Worm (Caenorhabditis elegans) whole organism, young adult: ENCODE measurements around the gene hid-1.
A peak's percentile ranks its signal among the peaks of the same experiment; 100 is the strongest.

Source experiments
- B0035.1 ChIP-seq: sonication (generic microtip); optimal IDR thresholded peaks from 2 replicates; lab custom pipeline; 2016; ENCODE audit warnings: missing genetic modification characterization, mild to moderate bottlenecking, missing compliant biosample characterization, missing genotype, missing genetic modification reagents
- B0336.3 ChIP-seq: fragments of 200-800 bp; sonication (Bioruptor generic); IDR thresholded peaks from 2 replicates; pipeline ENCODE4 v1.3.6; 2022; ENCODE audit warnings: missing genetic modification characterization, missing compliant biosample characterization
- F52B5.7 ChIP-seq: sonication (generic microtip); optimal IDR thresholded peaks from 2 replicates; lab custom pipeline; 2016; ENCODE audit warnings: mild to moderate bottlenecking, missing genetic modification characterization, missing compliant biosample characterization
- K11D2.4 ChIP-seq: fragments of 200-800 bp; sonication (Bioruptor generic); IDR thresholded peaks from 2 replicates; pipeline ENCODE4 v1.3.6; 2022; ENCODE audit warnings: missing genetic modification reagents, missing genetic modification characterization, missing compliant biosample characterization
- K12H6.12 ChIP-seq: fragments of 200-800 bp; sonication (Bioruptor generic); optimal IDR thresholded peaks from 2 replicates; lab custom pipeline; 2018; ENCODE audit warnings: mild to moderate bottlenecking, missing genetic modification characterization, missing compliant biosample characterization
- T26A5.8 ChIP-seq: sonication (generic microtip); optimal IDR thresholded peaks from 2 replicates; lab custom pipeline; 2016; ENCODE audit warnings: missing genetic modification characterization, missing compliant biosample characterization
- aptf-2 ChIP-seq: fragments of 200-800 bp; sonication (Bioruptor generic); conservative IDR thresholded peaks from 2 replicates; pipeline ENCODE4 v1.3.6; 2022; ENCODE audit warnings: missing genetic modification reagents, missing genetic modification characterization, missing compliant biosample characterization
- atf-7 ChIP-seq: sonication (generic microtip); optimal IDR thresholded peaks from 2 replicates; lab custom pipeline; 2017; ENCODE audit warnings: mild to moderate bottlenecking, missing genetic modification characterization, missing compliant biosample characterization
- attf-3 ChIP-seq: fragments of 200-800 bp; sonication (Bioruptor generic); conservative IDR thresholded peaks from 2 replicates; pipeline ENCODE4 v1.3.6; 2022; ENCODE audit warnings: missing genetic modification reagents, missing genetic modification characterization, missing compliant biosample characterization
- attf-5 ChIP-seq: fragments of 200-800 bp; sonication (Bioruptor generic); optimal IDR thresholded peaks from 2 replicates; lab custom pipeline; 2018; ENCODE audit warnings: mild to moderate bottlenecking, missing genetic modification characterization, missing compliant biosample characterization
- bed-1 ChIP-seq: fragments of 200-800 bp; sonication (Bioruptor generic); IDR thresholded peaks from 2 replicates; pipeline ENCODE4 v1.3.6; 2022; ENCODE audit warnings: missing genetic modification reagents, missing genetic modification characterization, missing compliant biosample characterization
- cebp-1 ChIP-seq, 2 experiments: fragments of 200-800 bp in 1 of 2; sonication (Bioruptor generic) in 1 of 2; sonication (generic microtip) in 1 of 2; IDR thresholded peaks in 1 of 2; optimal IDR thresholded peaks in 1 of 2; 2 replicates each; pipeline versions ENCODE4 v1.3.6 to Lab custom; 2017 to 2022; ENCODE audit warnings: missing compliant biosample characterization in 2 of 2, missing genetic modification characterization in 2 of 2, mild to moderate bottlenecking in 1 of 2, missing genetic modification reagents in 1 of 2, moderate library complexity in 1 of 2
- cebp-2 ChIP-seq: fragments of 200-800 bp; sonication (Bioruptor generic); IDR thresholded peaks from 2 replicates; pipeline ENCODE4 v1.3.6; 2022; ENCODE audit warnings: missing genetic modification characterization, missing compliant biosample characterization
- ceh-27 ChIP-seq: fragments of 200-800 bp; sonication (Bioruptor generic); optimal IDR thresholded peaks from 2 replicates; lab custom pipeline; 2018; ENCODE audit warnings: mild to moderate bottlenecking, missing genetic modification characterization, moderate library complexity, missing compliant biosample characterization
- ceh-79 ChIP-seq: sonication (generic microtip); optimal IDR thresholded peaks from 2 replicates; lab custom pipeline; 2017; ENCODE audit warnings: mild to moderate bottlenecking, missing genetic modification characterization, missing compliant biosample characterization
- chd-7 ChIP-seq: sonication (generic microtip); optimal IDR thresholded peaks from 2 replicates; lab custom pipeline; 2016; ENCODE audit warnings: mild to moderate bottlenecking, missing genetic modification characterization, moderate library complexity, missing compliant biosample characterization
- die-1 ChIP-seq: sonication (generic microtip); optimal IDR thresholded peaks from 2 replicates; lab custom pipeline; 2016; ENCODE audit warnings: missing genotype, mild to moderate bottlenecking, missing genetic modification characterization, missing compliant biosample characterization
- dox-1 ChIP-seq: fragments of 200-800 bp; sonication (Bioruptor generic); IDR thresholded peaks from 2 replicates; pipeline ENCODE4 v1.3.6; 2022; ENCODE audit warnings: missing genetic modification reagents, missing genetic modification characterization, missing compliant biosample characterization
- dpff-1 ChIP-seq: sonication (generic microtip); optimal IDR thresholded peaks from 2 replicates; lab custom pipeline; 2017; ENCODE audit warnings: mild to moderate bottlenecking, missing genetic modification characterization, missing compliant biosample characterization
- egl-18 ChIP-seq: fragments of 200-800 bp; sonication (Bioruptor generic); IDR thresholded peaks from 2 replicates; pipeline ENCODE4 v1.3.6; 2022; ENCODE audit warnings: missing genetic modification reagents, missing genetic modification characterization, missing compliant biosample characterization
- egl-44 ChIP-seq: fragments of 200-800 bp; sonication (Bioruptor generic); IDR thresholded peaks from 2 replicates; pipeline ENCODE4 v1.3.6; 2022; ENCODE audit warnings: missing genetic modification reagents, missing genetic modification characterization, missing compliant biosample characterization
- egrh-3 ChIP-seq: fragments of 200-800 bp; sonication (Bioruptor generic); IDR thresholded peaks from 2 replicates; pipeline ENCODE4 v1.3.6; 2022; ENCODE audit warnings: missing genetic modification reagents, missing genetic modification characterization, missing compliant biosample characterization
- gei-17 ChIP-seq: fragments of 200-800 bp; sonication (Bioruptor generic); optimal IDR thresholded peaks from 2 replicates; lab custom pipeline; 2018; ENCODE audit warnings: mild to moderate bottlenecking, missing genetic modification characterization, missing compliant biosample characterization
- hlh-12 ChIP-seq: sonication (generic microtip); optimal IDR thresholded peaks from 2 replicates; lab custom pipeline; 2016; ENCODE audit warnings: missing genetic modification characterization, missing compliant biosample characterization
- hmg-1.2 ChIP-seq: fragments of 200-800 bp; sonication (Bioruptor generic); IDR thresholded peaks from 2 replicates; pipeline ENCODE4 v1.3.6; 2022; ENCODE audit warnings: missing genetic modification reagents, missing genetic modification characterization, missing compliant biosample characterization
- hmg-20 ChIP-seq: fragments of 200-800 bp; sonication (Bioruptor generic); IDR thresholded peaks from 2 replicates; pipeline ENCODE4 v1.3.6; 2022; ENCODE audit warnings: missing genetic modification reagents, missing genetic modification characterization, missing compliant biosample characterization
- hsf-1 ChIP-seq: fragments of 200-800 bp; sonication (Bioruptor generic); IDR thresholded peaks from 2 replicates; pipeline ENCODE4 v1.3.6; 2022; ENCODE audit warnings: missing genetic modification reagents, missing genetic modification characterization, missing compliant biosample characterization
- let-526 ChIP-seq: fragments of 200-800 bp; sonication (Bioruptor generic); IDR thresholded peaks from 2 replicates; pipeline ENCODE4 v1.3.6; 2022; ENCODE audit warnings: missing genetic modification reagents, missing genetic modification characterization, missing compliant biosample characterization
- lin-35 ChIP-seq, 3 experiments: fragments of 150-350 bp in 2 of 3; sonication (generic microtip) in 1 of 3; optimal IDR thresholded peaks; 2 replicates each; lab custom pipeline; 2014 to 2018; ENCODE audit warnings: missing biosample characterization in 3 of 3, missing genetic modification characterization in 3 of 3, missing genetic modification reagents in 3 of 3
- lin-40 ChIP-seq: sonication (generic microtip); optimal IDR thresholded peaks from 2 replicates; lab custom pipeline; 2016; ENCODE audit warnings: missing genetic modification characterization, mild to moderate bottlenecking, missing compliant biosample characterization, missing genotype, missing genetic modification reagents
- madf-3 ChIP-seq: fragments of 200-800 bp; sonication (Bioruptor generic); IDR thresholded peaks from 2 replicates; pipeline ENCODE4 v1.3.6; 2022; ENCODE audit warnings: missing genetic modification reagents, missing genetic modification characterization, missing compliant biosample characterization
- madf-6 ChIP-seq: fragments of 200-800 bp; sonication (Bioruptor generic); IDR thresholded peaks from 2 replicates; pipeline ENCODE4 v1.3.6; 2022; ENCODE audit warnings: missing genetic modification reagents, missing genetic modification characterization, missing compliant biosample characterization
- mcd-1 ChIP-seq: fragments of 200-800 bp; sonication (Bioruptor generic); IDR thresholded peaks from 2 replicates; pipeline ENCODE4 v1.3.6; 2022; ENCODE audit warnings: missing genetic modification reagents, missing genetic modification characterization, missing compliant biosample characterization
- nfyb-1 ChIP-seq: fragments of 200-800 bp; sonication (Bioruptor generic); IDR thresholded peaks from 2 replicates; pipeline ENCODE4 v1.3.6; 2022; ENCODE audit warnings: missing genetic modification reagents, missing genetic modification characterization, missing compliant biosample characterization
- nhr-120 ChIP-seq: fragments of 200-800 bp; sonication (Bioruptor generic); IDR thresholded peaks from 2 replicates; pipeline ENCODE4 v1.3.6; 2022; ENCODE audit warnings: missing genetic modification characterization, missing compliant biosample characterization
- nhr-27 ChIP-seq: fragments of 200-800 bp; sonication (Bioruptor generic); optimal IDR thresholded peaks from 2 replicates; lab custom pipeline; 2018; ENCODE audit warnings: mild to moderate bottlenecking, missing genetic modification characterization, moderate library complexity, missing compliant biosample characterization
- pbrm-1 ChIP-seq: fragments of 200-800 bp; sonication (Bioruptor generic); IDR thresholded peaks from 2 replicates; pipeline ENCODE4 v1.3.6; 2022; ENCODE audit warnings: missing genetic modification reagents, missing genetic modification characterization, missing compliant biosample characterization
- snpc-1.1 ChIP-seq: sonication (generic microtip); optimal IDR thresholded peaks from 2 replicates; lab custom pipeline; 2017; ENCODE audit warnings: missing genetic modification characterization, mild to moderate bottlenecking, missing compliant biosample characterization, antibody characterized with exemption, moderate library complexity, missing genotype, missing genetic modification reagents; ENCODE audit not compliant: insufficient read depth
- snpc-4 ChIP-seq, 5 experiments: fragments of 150-350 bp in 1 of 5; sonication (generic microtip) in 4 of 5; optimal IDR thresholded peaks; 2 replicates each; lab custom pipeline; 2014 to 2018; ENCODE audit warnings: missing genetic modification characterization in 5 of 5, missing biosample characterization in 3 of 5, antibody characterized with exemption in 2 of 5, mild to moderate bottlenecking in 2 of 5, missing compliant biosample characterization in 2 of 5, missing genotype in 2 of 5, moderate library complexity in 2 of 5, missing genetic modification reagents in 1 of 5
- somi-1 ChIP-seq: fragments of 200-800 bp; sonication (Bioruptor generic); optimal IDR thresholded peaks from 2 replicates; lab custom pipeline; 2018; ENCODE audit warnings: mild to moderate bottlenecking, missing genetic modification characterization, missing compliant biosample characterization
- sptf-2 ChIP-seq: fragments of 200-800 bp; sonication (Bioruptor generic); optimal IDR thresholded peaks from 2 replicates; lab custom pipeline; 2018; ENCODE audit warnings: mild to moderate bottlenecking, missing genetic modification characterization, missing compliant biosample characterization
- xnd-1 ChIP-seq: sonication (generic microtip); optimal IDR thresholded peaks from 2 replicates; lab custom pipeline; 2016; ENCODE audit warnings: missing genotype, missing genetic modification reagents, missing genetic modification characterization, missing compliant biosample characterization
- zfh-2 ChIP-seq: fragments of 200-800 bp; sonication (Bioruptor generic); conservative IDR thresholded peaks from 2 replicates; pipeline ENCODE4 v1.3.6; 2022; ENCODE audit warnings: missing genetic modification reagents, missing genetic modification characterization, missing compliant biosample characterization
- ztf-18 ChIP-seq: sonication (generic microtip); optimal IDR thresholded peaks from 2 replicates; lab custom pipeline; 2016; ENCODE audit warnings: missing genotype, mild to moderate bottlenecking, missing genetic modification characterization, missing compliant biosample characterization
- ztf-26 ChIP-seq: sonication (generic microtip); optimal IDR thresholded peaks from 2 replicates; lab custom pipeline; 2017; ENCODE audit warnings: missing genetic modification characterization, missing compliant biosample characterization

The hid-1 gene

DNA sequence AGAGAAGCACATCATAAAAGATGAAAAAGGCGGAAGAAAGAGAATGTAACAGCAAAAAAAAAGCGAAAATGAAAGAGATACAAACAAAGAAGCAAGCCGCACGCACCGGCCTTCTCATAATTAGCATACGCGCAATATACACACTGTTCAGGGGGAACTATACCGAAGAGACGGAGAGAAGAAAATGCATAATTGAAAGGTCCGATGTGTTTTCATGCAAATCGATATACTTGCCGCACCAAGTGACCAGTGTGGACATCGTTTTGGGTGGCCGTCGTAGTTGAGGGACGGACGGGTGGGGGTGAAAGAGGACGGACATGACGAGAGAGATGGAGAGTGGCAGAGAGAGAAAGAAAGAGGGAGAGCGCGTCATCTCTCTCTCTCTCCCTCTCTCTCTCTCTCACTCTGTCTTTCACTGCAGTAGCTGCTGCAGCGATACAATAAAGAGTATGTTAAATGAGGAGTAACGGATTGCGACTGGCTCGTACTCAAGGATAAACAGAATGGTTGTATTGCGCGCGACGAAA is 47.5 kb downstream of the hid-1 start:
- TF ChIP-seq cebp-1 (GFP tag; IDR thresholded peaks at IDR 0.05; lab: Robert Waterston, UW) (no peak), cebp-1 (tag; optimal IDR thresholded peaks at IDR 0.05; lab: Kevin White, UChicago) (peak; percentile 59), K12H6.12 (tag; lab: Kevin White, UChicago) (peak; percentile 83), mcd-1 (0 out of 2 replicates have a peak, but pooled peaks have one; percentile 36), snpc-4 (GFP tag; optimal IDR thresholded peaks at IDR 0.05; lab: Kevin White, UChicago) (no peak), snpc-4 (tag; optimal IDR thresholded peaks at IDR 0.05; lab: Kevin White, UChicago) (peak in 2 of 4 experiments; percentile 4 to 15), ztf-26 (tag; lab: Kevin White, UChicago) (no peak), somi-1 (GFP tag; lab: Kevin White, UChicago) (peak; percentile 18), cebp-2 (GFP tag; lab: Robert Waterston, UW) (no peak), gei-17 (GFP tag; lab: Kevin White, UChicago) (peak; percentile 8), let-526 (GFP tag; lab: Robert Waterston, UW) (0 out of 2 replicates have a peak, but pooled peaks have one; percentile 5), zfh-2 (GFP tag; lab: Robert Waterston, UW) (peak; percentile 95), hmg-1.2 (GFP tag; lab: Robert Waterston, UW) (peak; percentile 53; the same call in 1 of the 2 replicates), egl-18 (GFP tag; lab: Robert Waterston, UW) (0 out of 2 replicates have a peak, but pooled peaks have one; percentile 26), xnd-1 (tag; lab: Kevin White, UChicago) (no peak), lin-40 (tag; lab: Kevin White, UChicago) (peak; percentile 54), lin-35 (GFP tag; optimal IDR thresholded peaks at IDR 0.05; lab: Kevin White, UChicago) (peak in 1 of 3 experiments; percentile 3), die-1 (tag; lab: Kevin White, UChicago) (peak; percentile 31), K11D2.4 (GFP tag; lab: Robert Waterston, UW) (0 out of 2 replicates have a peak, but pooled peaks have one; percentile 46), nfyb-1 (GFP tag; lab: Robert Waterston, UW) (no peak), pbrm-1 (GFP tag; lab: Robert Waterston, UW) (0 out of 2 replicates have a peak, but pooled peaks have one; percentile 46), egrh-3 (GFP tag; lab: Robert Waterston, UW) (peak; percentile 71), attf-3 (GFP tag; lab: Robert Waterston, UW) (no peak), hmg-20 (GFP tag; lab: Robert Waterston, UW) (no peak), chd-7 (tag; lab: Kevin White, UChicago) (peak; percentile 56), nhr-120 (GFP tag; lab: Robert Waterston, UW) (no peak), madf-3 (GFP tag; lab: Robert Waterston, UW) (0 out of 2 replicates have a peak, but pooled peaks have one; percentile 54), atf-7 (tag; lab: Kevin White, UChicago) (peak; percentile 17), dox-1 (0 out of 2 replicates have a peak, but pooled peaks have one; percentile 67), ceh-27 (GFP tag; lab: Kevin White, UChicago) (peak; percentile 78), B0336.3 (0 out of 2 replicates have a peak, but pooled peaks have one; percentile 19), madf-6 (GFP tag; lab: Robert Waterston, UW) (no peak)

DNA sequence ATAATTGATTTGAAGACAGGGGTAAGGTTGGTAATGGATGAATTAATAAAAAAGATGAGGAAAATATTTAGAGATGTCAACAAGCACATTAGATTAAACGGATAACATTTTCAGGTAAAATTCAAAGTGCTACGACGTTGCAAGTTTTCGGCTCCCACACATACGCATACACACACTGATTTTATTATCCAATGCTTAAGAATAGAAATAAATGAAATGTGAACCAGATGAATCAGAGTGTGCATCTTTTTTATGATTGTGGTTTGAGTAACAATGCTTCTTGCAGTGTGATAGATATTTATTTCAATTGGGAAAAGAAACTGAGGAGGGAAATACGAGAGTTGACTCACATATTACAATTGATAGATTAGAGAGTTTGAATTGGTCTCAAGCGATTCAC is 49.9 kb downstream of the hid-1 start:
- no peak for TF ChIP-seq F52B5.7 (tag; lab: Kevin White, UChicago)
- TF ChIP-seq hsf-1 (GFP tag; lab: Robert Waterston, UW), result no peak
- TF ChIP-seq ceh-79 (tag; lab: Kevin White, UChicago), result no peak
- TF ChIP-seq sptf-2 (GFP tag; lab: Kevin White, UChicago), result no peak
- TF ChIP-seq dpff-1, result no peak
- TF ChIP-seq cebp-1 (GFP tag; IDR thresholded peaks at IDR 0.05; lab: Robert Waterston, UW), result no peak
- TF ChIP-seq cebp-1 (tag; optimal IDR thresholded peaks at IDR 0.05; lab: Kevin White, UChicago), result no peak
- TF ChIP-seq T26A5.8 (tag; lab: Kevin White, UChicago), result no peak
- TF ChIP-seq aptf-2, result no peak
- TF ChIP-seq hlh-12 (tag; lab: Kevin White, UChicago), result no peak
- no peak for TF ChIP-seq ztf-18 (tag; lab: Kevin White, UChicago)
- no peak for TF ChIP-seq bed-1
- TF ChIP-seq snpc-1.1 (tag; lab: Kevin White, UChicago), result no peak
- no peak for TF ChIP-seq hmg-20 (GFP tag; lab: Robert Waterston, UW)
- TF ChIP-seq egl-44, result no peak
- TF ChIP-seq attf-5, result no peak
- no peak for TF ChIP-seq nhr-27 (tag; lab: Kevin White, UChicago)
- no peak for TF ChIP-seq B0035.1 (tag; lab: Kevin White, UChicago)
